Worm (Caenorhabditis elegans) whole organism, mixed stage, embryonic: ENCODE measurements around the gene F56H11.2.
A peak's percentile ranks its signal among the peaks of the same experiment; 100 is the strongest.

Source experiments
- hlh-1 ChIP-seq: fragments of 150-350 bp; optimal IDR thresholded peaks from 2 replicates; lab custom pipeline; 2014; ENCODE audit warnings: missing biosample characterization, missing genetic modification reagents, missing genetic modification characterization
- pha-4 ChIP-seq: fragments of 150-350 bp; optimal IDR thresholded peaks from 2 replicates; lab custom pipeline; 2018; ENCODE audit warnings: missing biosample characterization, missing genetic modification reagents, missing genetic modification characterization

- no peak for TF ChIP-seq pha-4 (tag; lab: Kevin White, UChicago)
- TF ChIP-seq hlh-1 (tag; lab: Kevin White, UChicago) = peak; percentile 10
Observed at ce11 chrIV:9525682-9526416, 7.1 kb downstream of the F56H11.2 start, which contains the start of gene elo-1.
